Worm (Caenorhabditis elegans) whole organism, L1 larva: Measurements from ENCODE around the gene C50F4.1.

Experiments used
- C04F5.9 ChIP-seq: sonication (generic microtip); optimal IDR thresholded peaks from 2 replicates; lab custom pipeline; 2016; ENCODE audit warnings: missing genetic modification characterization, missing compliant biosample characterization
- C34B4.2 ChIP-seq: sonication (generic microtip); optimal IDR thresholded peaks from 2 replicates; lab custom pipeline; 2017; ENCODE audit warnings: mild to moderate bottlenecking, missing genetic modification characterization, missing compliant biosample characterization
- F16B12.6 ChIP-seq: fragments of 150-350 bp; optimal IDR thresholded peaks from 2 replicates; lab custom pipeline; 2014; ENCODE audit warnings: missing biosample characterization, missing genetic modification characterization
- aha-1 ChIP-seq: fragments of 150-350 bp; optimal IDR thresholded peaks from 2 replicates; lab custom pipeline; 2014; ENCODE audit warnings: missing biosample characterization, missing genetic modification characterization
- ama-1 ChIP-seq: fragments of 150-350 bp; optimal IDR thresholded peaks from 2 replicates; lab custom pipeline; 2014
- blmp-1 ChIP-seq: fragments of 150-350 bp; optimal IDR thresholded peaks from 2 replicates; lab custom pipeline; 2014; ENCODE audit warnings: missing biosample characterization, missing genetic modification characterization
- ceh-63 ChIP-seq: fragments of 200-800 bp; sonication (Bioruptor generic); optimal IDR thresholded peaks from 2 replicates; lab custom pipeline; 2018; ENCODE audit warnings: mild to moderate bottlenecking, missing genetic modification characterization, missing compliant biosample characterization
- ceh-90 ChIP-seq: sonication (generic microtip); optimal IDR thresholded peaks from 2 replicates; lab custom pipeline; 2016; ENCODE audit warnings: missing genetic modification characterization, missing compliant biosample characterization
- ces-1 ChIP-seq: fragments of 150-350 bp; optimal IDR thresholded peaks from 2 replicates; lab custom pipeline; 2014; ENCODE audit warnings: missing biosample characterization, missing genetic modification reagents, missing genetic modification characterization
- dpl-1 ChIP-seq, 3 experiments: fragments of 150-350 bp in 2 of 3; sonication (generic microtip) in 1 of 3; optimal IDR thresholded peaks; 2 replicates each; lab custom pipeline; 2014 to 2017; ENCODE audit warnings: missing biosample characterization in 3 of 3, missing genetic modification characterization in 3 of 3, missing genetic modification reagents in 3 of 3
- efl-1 ChIP-seq, 4 experiments: fragments of 150-350 bp; optimal IDR thresholded peaks in 3 of 4; peaks in 1 of 4; 1 replicate in 1 of 4; 2 replicates in 3 of 4; lab custom pipeline; 2014; ENCODE audit warnings: missing biosample characterization in 2 of 4, missing genetic modification characterization in 2 of 4, missing genetic modification reagents in 2 of 4
- efl-3 ChIP-seq: fragments of 200-800 bp; sonication (Bioruptor generic); optimal IDR thresholded peaks from 2 replicates; lab custom pipeline; 2018; ENCODE audit warnings: mild to moderate bottlenecking, missing genetic modification characterization, missing compliant biosample characterization
- egl-27 ChIP-seq, 2 experiments: fragments of 150-350 bp in 1 of 2; sonication (generic microtip); optimal IDR thresholded peaks; 3 replicates each; lab custom pipeline; 2017 to 2018; ENCODE audit warnings: missing biosample characterization in 2 of 2, missing genetic modification characterization in 2 of 2, missing genetic modification reagents in 2 of 2
- elt-2 ChIP-seq: sonication (generic microtip); optimal IDR thresholded peaks from 2 replicates; lab custom pipeline; 2016; ENCODE audit warnings: missing genetic modification characterization, mild to moderate bottlenecking, inconsistent platforms, missing compliant biosample characterization, missing genetic modification reagents
- fkh-4 ChIP-seq: sonication (generic microtip); optimal IDR thresholded peaks from 2 replicates; lab custom pipeline; 2016; ENCODE audit warnings: missing compliant biosample characterization, missing genetic modification characterization, borderline replicate concordance
- fkh-8 ChIP-seq: sonication (generic microtip); optimal IDR thresholded peaks from 2 replicates; lab custom pipeline; 2016; ENCODE audit warnings: mild to moderate bottlenecking, missing genetic modification characterization, missing compliant biosample characterization
- fos-1 ChIP-seq: fragments of 150-350 bp; optimal IDR thresholded peaks from 2 replicates; lab custom pipeline; 2014; ENCODE audit warnings: missing biosample characterization, missing genetic modification characterization
- hlh-17 ChIP-seq: fragments of 200-800 bp; sonication (Bioruptor generic); optimal IDR thresholded peaks from 2 replicates; lab custom pipeline; 2018; ENCODE audit warnings: missing genetic modification characterization, mild to moderate bottlenecking, missing compliant biosample characterization, moderate library complexity, borderline replicate concordance
- hlh-4 ChIP-seq: sonication (generic microtip); optimal IDR thresholded peaks from 2 replicates; lab custom pipeline; 2016; ENCODE audit warnings: mild to moderate bottlenecking, missing genetic modification characterization, missing compliant biosample characterization
- irx-1 ChIP-seq: sonication (generic microtip); optimal IDR thresholded peaks from 2 replicates; lab custom pipeline; 2016; ENCODE audit warnings: missing genetic modification characterization, missing compliant biosample characterization
- isw-1 ChIP-seq: fragments of 200-800 bp; sonication (Bioruptor generic); IDR thresholded peaks from 2 replicates; pipeline ENCODE4 v1.3.6; 2022; ENCODE audit warnings: missing genetic modification characterization, missing compliant biosample characterization
- jun-1 ChIP-seq: fragments of 150-350 bp; optimal IDR thresholded peaks from 2 replicates; lab custom pipeline; 2014; ENCODE audit warnings: missing biosample characterization, missing genetic modification reagents, missing genetic modification characterization
- lin-13 ChIP-seq: fragments of 150-350 bp; optimal IDR thresholded peaks from 2 replicates; lab custom pipeline; 2014; ENCODE audit warnings: missing biosample characterization, missing genetic modification reagents, missing genetic modification characterization
- lin-15B ChIP-seq: fragments of 150-350 bp; sonication (generic microtip); optimal IDR thresholded peaks from 3 replicates; lab custom pipeline; 2014; ENCODE audit warnings: missing biosample characterization, missing genetic modification characterization
- lin-35 ChIP-seq, 2 experiments: fragments of 150-350 bp; optimal IDR thresholded peaks; 2 replicates each; lab custom pipeline; 2014; ENCODE audit warnings: missing biosample characterization in 2 of 2, missing genetic modification characterization in 2 of 2, missing genetic modification reagents in 2 of 2
- lin-39 ChIP-seq: fragments of 150-350 bp; optimal IDR thresholded peaks from 2 replicates; lab custom pipeline; 2014; ENCODE audit warnings: missing biosample characterization, missing genetic modification reagents, missing genetic modification characterization
- lsy-2 ChIP-seq, 2 experiments: fragments of 150-350 bp; optimal IDR thresholded peaks; 2 replicates each; lab custom pipeline; 2014; ENCODE audit warnings: missing biosample characterization in 2 of 2, missing genetic modification characterization in 2 of 2
- mef-2 ChIP-seq: fragments of 150-350 bp; optimal IDR thresholded peaks from 2 replicates; lab custom pipeline; 2014; ENCODE audit warnings: missing biosample characterization, missing genetic modification characterization
- nhr-11 ChIP-seq: fragments of 150-350 bp; optimal IDR thresholded peaks from 2 replicates; lab custom pipeline; 2014; ENCODE audit warnings: missing biosample characterization, missing genetic modification characterization
- nhr-19 ChIP-seq: fragments of 200-800 bp; sonication (Bioruptor generic); conservative IDR thresholded peaks from 2 replicates; pipeline ENCODE4 v1.3.6; 2022; ENCODE audit warnings: missing genetic modification characterization, missing compliant biosample characterization
- nhr-20 ChIP-seq: sonication (generic microtip); optimal IDR thresholded peaks from 2 replicates; lab custom pipeline; 2016; ENCODE audit warnings: mild to moderate bottlenecking, missing genetic modification characterization, missing compliant biosample characterization
- nhr-237 ChIP-seq: fragments of 150-350 bp; optimal IDR thresholded peaks from 2 replicates; lab custom pipeline; 2014; ENCODE audit warnings: missing biosample characterization, missing genetic modification characterization
- nhr-47 ChIP-seq: sonication (generic microtip); optimal IDR thresholded peaks from 2 replicates; lab custom pipeline; 2016; ENCODE audit warnings: mild to moderate bottlenecking, missing genetic modification characterization, moderate library complexity, missing compliant biosample characterization
- nhr-76 ChIP-seq: sonication (generic microtip); optimal IDR thresholded peaks from 2 replicates; lab custom pipeline; 2017; ENCODE audit warnings: missing biosample characterization, missing genetic modification characterization
- pag-3 ChIP-seq: sonication (generic microtip); optimal IDR thresholded peaks from 2 replicates; lab custom pipeline; 2017; ENCODE audit warnings: missing genetic modification characterization, mild to moderate bottlenecking, missing compliant biosample characterization, antibody characterized with exemption, borderline replicate concordance; ENCODE audit not compliant: insufficient read depth
- pqm-1 ChIP-seq: sonication (generic microtip); optimal IDR thresholded peaks from 3 replicates; lab custom pipeline; 2017; ENCODE audit warnings: missing biosample characterization, missing genetic modification characterization
- snu-23 ChIP-seq: sonication (generic microtip); optimal IDR thresholded peaks from 2 replicates; lab custom pipeline; 2016; ENCODE audit warnings: missing genetic modification characterization, missing compliant biosample characterization
- sox-4 ChIP-seq: sonication (generic microtip); optimal IDR thresholded peaks from 2 replicates; lab custom pipeline; 2016; ENCODE audit warnings: missing genetic modification characterization, missing compliant biosample characterization
- sup-37 ChIP-seq: fragments of 200-800 bp; sonication (Bioruptor generic); optimal IDR thresholded peaks from 2 replicates; lab custom pipeline; 2018; ENCODE audit warnings: mild to moderate bottlenecking, missing genetic modification characterization, missing compliant biosample characterization
- tbx-2 ChIP-seq: sonication (generic microtip); optimal IDR thresholded peaks from 2 replicates; lab custom pipeline; 2016; ENCODE audit warnings: missing genetic modification characterization, missing compliant biosample characterization
- unc-130 ChIP-seq: fragments of 150-350 bp; optimal IDR thresholded peaks from 2 replicates; lab custom pipeline; 2017; ENCODE audit warnings: missing biosample characterization, missing genetic modification characterization, inconsistent platforms
- unc-30 ChIP-seq: sonication (generic microtip); optimal IDR thresholded peaks from 2 replicates; lab custom pipeline; 2017; ENCODE audit warnings: missing biosample characterization, missing genetic modification characterization
- unc-86 ChIP-seq: sonication (generic microtip); optimal IDR thresholded peaks from 2 replicates; lab custom pipeline; 2016; ENCODE audit warnings: missing genetic modification characterization, missing compliant biosample characterization
- vab-15 ChIP-seq: sonication (generic microtip); optimal IDR thresholded peaks from 2 replicates; lab custom pipeline; 2017; ENCODE audit warnings: missing genotype, mild to moderate bottlenecking, missing genetic modification characterization, missing compliant biosample characterization
- xbp-1 ChIP-seq: sonication (generic microtip); optimal IDR thresholded peaks from 2 replicates; lab custom pipeline; 2016; ENCODE audit warnings: missing genetic modification characterization, missing compliant biosample characterization
- zag-1 ChIP-seq: fragments of 150-350 bp; optimal IDR thresholded peaks from 2 replicates; lab custom pipeline; 2014; ENCODE audit warnings: missing biosample characterization, missing genetic modification characterization
- ztf-11 ChIP-seq, 2 experiments: sonication (generic microtip); optimal IDR thresholded peaks; 2 replicates each; lab custom pipeline; 2016 to 2017; ENCODE audit warnings: missing genetic modification characterization in 2 of 2, missing biosample characterization in 1 of 2, missing compliant biosample characterization in 1 of 2
- ztf-4 ChIP-seq: fragments of 150-350 bp; optimal IDR thresholded peaks from 2 replicates; lab custom pipeline; 2014; ENCODE audit warnings: missing biosample characterization, missing genetic modification characterization

C50F4.1 gene

ce11 chrV:9531477-9531876 is 4.9 kb downstream of the C50F4.1 start, which contains the start of the genes C50F4.10 and pfk-1.2:
C50F4.10 (minus strand) TSS chrV:9531577.
pfk-1.2 (plus strand) TSS chrV:9531801.
- TF ChIP-seq isw-1 (GFP tag; lab: Robert Waterston, UW) (no peak), tbx-2 (no peak), lin-15B (tag; lab: Kevin White, UChicago) (no peak), snu-23 (no peak), ceh-90 (tag; lab: Kevin White, UChicago) (no peak), efl-3 (GFP tag; lab: Kevin White, UChicago) (no peak)
- TF ChIP-seq, all 84 proteins: peak for 0

DNA sequence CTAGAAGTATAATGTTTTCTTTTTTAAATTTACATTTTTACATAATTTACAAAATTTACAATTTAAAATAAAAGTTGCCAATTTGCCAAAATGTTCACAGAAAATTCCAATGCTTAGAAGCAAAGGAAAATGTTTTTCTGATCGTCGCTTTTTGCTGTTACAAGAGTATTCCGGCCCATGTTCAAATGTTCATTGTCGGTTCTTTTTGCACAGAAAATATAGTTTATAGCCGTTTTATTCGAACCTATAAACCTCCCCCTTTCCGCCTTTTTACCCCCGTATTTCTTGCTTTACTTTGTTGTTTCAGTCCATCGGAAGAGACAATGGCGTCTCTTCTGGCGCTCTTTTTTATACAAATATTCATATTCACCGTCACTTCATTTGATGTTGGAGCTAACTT is 8.0 kb downstream of the C50F4.1 start, which contains the start of gene tag-329:
Gene tag-329, plus strand, starts transcription at position 301 of the 400 bp plus-strand sequence.
- no peak for TF ChIP-seq efl-3 (GFP tag; lab: Kevin White, UChicago)
- no peak for TF ChIP-seq dpl-1 (GFP tag; optimal IDR thresholded peaks at IDR 0.05; lab: Kevin White, UChicago)
- no peak for TF ChIP-seq nhr-76
- TF ChIP-seq nhr-11: no peak
- no peak for TF ChIP-seq unc-86 (tag; lab: Kevin White, UChicago)
- TF ChIP-seq aha-1 (tag; lab: Kevin White, UChicago): no peak
- no peak for TF ChIP-seq ces-1 (GFP tag; lab: Kevin White, UChicago)
- TF ChIP-seq ztf-4 (tag; lab: Kevin White, UChicago): no peak
- TF ChIP-seq irx-1 (tag; lab: Kevin White, UChicago): no peak

DNA sequence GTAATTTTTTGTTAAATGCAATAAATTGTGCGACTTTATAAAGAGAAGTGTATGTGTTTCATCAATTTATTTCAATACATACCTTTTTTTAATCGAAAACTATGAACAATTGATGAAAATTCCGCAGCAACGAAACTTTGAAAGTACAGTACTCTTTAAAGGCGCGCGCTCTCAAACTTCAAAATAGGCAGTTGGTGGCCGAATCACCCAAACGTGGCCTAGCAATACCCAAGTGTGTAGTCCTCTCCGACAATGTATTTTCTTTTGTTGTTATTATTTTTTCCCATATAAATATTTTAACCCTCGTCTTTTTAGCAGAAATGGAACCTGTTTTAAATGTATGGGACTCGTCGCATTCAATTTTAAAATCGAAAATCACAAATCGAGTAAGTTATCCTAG is 9.9 kb downstream of the C50F4.1 start, which contains the start of gene C50F4.4:
Gene C50F4.4, plus strand, starts transcription at position 267 of the 400 bp plus-strand sequence.
- TF ChIP-seq ztf-11 (tag; optimal IDR thresholded peaks at IDR 0.05; lab: Kevin White, UChicago) (peak in 1 of 2 experiments; percentile 67), lin-13 (GFP tag; lab: Kevin White, UChicago) (no peak), fos-1 (tag; lab: Kevin White, UChicago) (no peak), ceh-63 (no peak), pqm-1 (tag; lab: Kevin White, UChicago) (no peak), elt-2 (tag; lab: Kevin White, UChicago) (no peak), unc-30 (tag; lab: Kevin White, UChicago) (no peak), fkh-4 (peak; percentile 64), lin-15B (tag; lab: Kevin White, UChicago) (no peak), sox-4 (tag; lab: Kevin White, UChicago) (peak; percentile 72), nhr-19 (GFP tag; lab: Robert Waterston, UW) (peak; percentile 42; the same call in 1 of the 2 replicates), nhr-237 (no peak), fkh-8 (tag; lab: Kevin White, UChicago) (peak; percentile 15), pag-3 (no peak), hlh-4 (tag; lab: Kevin White, UChicago) (no peak), unc-130 (peak; percentile 46), dpl-1 (GFP tag; optimal IDR thresholded peaks at IDR 0.05; lab: Kevin White, UChicago) (peak; percentile 20 to 65 (median 38)), efl-1 (optimal IDR thresholded peaks at IDR 0.05; lab: Kevin White, UChicago) (peak; percentile 32 to 56), efl-1 (GFP tag; optimal IDR thresholded peaks at IDR 0.05 in 1 of 2; lab: Kevin White, UChicago) (peak; percentile 49 to 94), F16B12.6 (tag; lab: Kevin White, UChicago) (no peak), nhr-20 (peak; percentile 53), lsy-2 (tag; optimal IDR thresholded peaks at IDR 0.05; lab: Kevin White, UChicago) (peak in 1 of 2 experiments; percentile 61), lin-35 (GFP tag; optimal IDR thresholded peaks at IDR 0.05; lab: Kevin White, UChicago) (peak; percentile 29 to 33), sup-37 (GFP tag; lab: Kevin White, UChicago) (no peak), ceh-90 (tag; lab: Kevin White, UChicago) (peak; percentile 74), vab-15 (no peak), ama-1 (lab: Kevin White, UChicago) (no peak), unc-86 (tag; lab: Kevin White, UChicago) (peak; percentile 15), nhr-76 (no peak), tbx-2 (no peak), C04F5.9 (no peak), C34B4.2 (tag; lab: Kevin White, UChicago) (no peak), nhr-47 (tag; lab: Kevin White, UChicago) (peak; percentile 67), zag-1 (tag; lab: Kevin White, UChicago) (no peak), blmp-1 (no peak), nhr-11 (no peak), lin-39 (tag; lab: Kevin White, UChicago) (peak; percentile 7), egl-27 (tag; optimal IDR thresholded peaks at IDR 0.05; lab: Kevin White, UChicago) (no peak), hlh-17 (GFP tag; lab: Kevin White, UChicago) (no peak), xbp-1 (tag; lab: Kevin White, UChicago) (peak; percentile 62), mef-2 (tag; lab: Kevin White, UChicago) (no peak), jun-1 (tag; lab: Kevin White, UChicago) (no peak)
